Worm (Caenorhabditis elegans) whole organism, young adult: Measurements from ENCODE around the gene srxa-1.

Experiments used
- ZK185.1 ChIP-seq: sonication (generic microtip); optimal IDR thresholded peaks from 2 replicates; lab custom pipeline; 2016; ENCODE audit warnings: mild to moderate bottlenecking, missing genetic modification characterization, missing compliant biosample characterization; ENCODE audit not compliant: poor library complexity, severe bottlenecking
- ama-1 ChIP-seq, 3 experiments: fragments of 150-350 bp in 1 of 3; sonication (generic microtip) in 2 of 3; optimal IDR thresholded peaks; 2 replicates each; lab custom pipeline; 2014 to 2018; ENCODE audit warnings: missing biosample characterization in 2 of 3, missing genetic modification characterization in 2 of 3, missing genetic modification reagents in 2 of 3
- atf-7 ChIP-seq: sonication (generic microtip); optimal IDR thresholded peaks from 2 replicates; lab custom pipeline; 2017; ENCODE audit warnings: mild to moderate bottlenecking, missing genetic modification characterization, missing compliant biosample characterization
- cebp-1 ChIP-seq, 2 experiments: fragments of 200-800 bp in 1 of 2; sonication (Bioruptor generic) in 1 of 2; sonication (generic microtip) in 1 of 2; IDR thresholded peaks in 1 of 2; optimal IDR thresholded peaks in 1 of 2; 2 replicates each; pipeline versions ENCODE4 v1.3.6 to Lab custom; 2017 to 2022; ENCODE audit warnings: missing compliant biosample characterization in 2 of 2, missing genetic modification characterization in 2 of 2, mild to moderate bottlenecking in 1 of 2, missing genetic modification reagents in 1 of 2, moderate library complexity in 1 of 2
- ceh-27 ChIP-seq: fragments of 200-800 bp; sonication (Bioruptor generic); optimal IDR thresholded peaks from 2 replicates; lab custom pipeline; 2018; ENCODE audit warnings: mild to moderate bottlenecking, missing genetic modification characterization, moderate library complexity, missing compliant biosample characterization
- dpl-1 ChIP-seq: fragments of 150-350 bp; optimal IDR thresholded peaks from 2 replicates; lab custom pipeline; 2014; ENCODE audit warnings: missing biosample characterization, missing genetic modification reagents, missing genetic modification characterization
- fkh-3 ChIP-seq: sonication (generic microtip); optimal IDR thresholded peaks from 2 replicates; lab custom pipeline; 2016; ENCODE audit warnings: mild to moderate bottlenecking, missing genetic modification characterization, missing compliant biosample characterization
- hlh-12 ChIP-seq: sonication (generic microtip); optimal IDR thresholded peaks from 2 replicates; lab custom pipeline; 2016; ENCODE audit warnings: missing genetic modification characterization, missing compliant biosample characterization
- let-607 ChIP-seq, 2 experiments: fragments of 200-800 bp in 1 of 2; sonication (Bioruptor generic) in 1 of 2; sonication (generic microtip) in 1 of 2; optimal IDR thresholded peaks; 2 replicates each; lab custom pipeline; 2016 to 2018; ENCODE audit warnings: mild to moderate bottlenecking in 2 of 2, missing compliant biosample characterization in 2 of 2, missing genetic modification characterization in 2 of 2, moderate library complexity in 2 of 2, missing genotype in 1 of 2
- lin-40 ChIP-seq: sonication (generic microtip); optimal IDR thresholded peaks from 2 replicates; lab custom pipeline; 2016; ENCODE audit warnings: missing genetic modification characterization, mild to moderate bottlenecking, missing compliant biosample characterization, missing genotype, missing genetic modification reagents
- madf-10 ChIP-seq: sonication (generic microtip); optimal IDR thresholded peaks from 2 replicates; lab custom pipeline; 2016; ENCODE audit warnings: mild to moderate bottlenecking, missing genetic modification characterization, missing compliant biosample characterization
- somi-1 ChIP-seq: fragments of 200-800 bp; sonication (Bioruptor generic); optimal IDR thresholded peaks from 2 replicates; lab custom pipeline; 2018; ENCODE audit warnings: mild to moderate bottlenecking, missing genetic modification characterization, missing compliant biosample characterization
- tbp1 ChIP-seq: fragments of 200-800 bp; sonication (Bioruptor generic); optimal IDR thresholded peaks from 2 replicates; lab custom pipeline; 2018; ENCODE audit warnings: mild to moderate bottlenecking, missing genetic modification characterization, missing compliant biosample characterization

srxa-1 gene

DNA sequence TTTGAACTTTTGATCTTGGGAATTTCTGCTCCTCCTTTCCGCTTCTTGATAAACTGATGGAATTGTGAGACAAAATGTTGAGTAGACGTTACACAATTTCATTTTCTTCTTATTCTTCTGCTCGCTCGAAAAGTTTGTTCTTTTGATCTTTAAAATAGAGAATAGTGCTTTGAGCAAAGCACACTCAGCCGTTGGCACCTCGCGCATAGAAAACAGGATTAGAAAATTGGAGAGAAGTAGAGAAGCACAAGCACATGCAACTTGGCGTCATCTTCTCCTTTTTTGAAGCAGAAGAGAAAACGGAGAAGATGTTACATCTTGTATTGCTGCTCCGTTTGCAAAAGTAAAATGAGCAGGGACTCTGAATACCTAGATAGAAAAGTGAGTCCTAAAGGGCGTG, 50.3 kb downstream of the srxa-1 start:
- peak; percentile 31 for TF ChIP-seq lin-40 (tag; lab: Kevin White, UChicago)
- peak; percentile 25 for TF ChIP-seq atf-7 (tag; lab: Kevin White, UChicago)
- no peak for TF ChIP-seq hlh-12 (tag; lab: Kevin White, UChicago)
- TF ChIP-seq madf-10 (tag; lab: Kevin White, UChicago): peak; percentile 96
- TF ChIP-seq somi-1 (GFP tag; lab: Kevin White, UChicago): peak; percentile 5
- no peak for TF ChIP-seq tbp1 (GFP tag; lab: Kevin White, UChicago)
- no peak for TF ChIP-seq cebp-1 (GFP tag; IDR thresholded peaks at IDR 0.05; lab: Robert Waterston, UW)
- TF ChIP-seq cebp-1 (tag; optimal IDR thresholded peaks at IDR 0.05; lab: Kevin White, UChicago): peak; percentile 22
- TF ChIP-seq fkh-3: no peak
- TF ChIP-seq dpl-1 (GFP tag; lab: Kevin White, UChicago): no peak
- TF ChIP-seq ceh-27 (GFP tag; lab: Kevin White, UChicago): peak; percentile 11
- no peak for TF ChIP-seq ama-1 (optimal IDR thresholded peaks at IDR 0.05; lab: Kevin White, UChicago)
- peak in 1 of 2 experiments; percentile 61 for TF ChIP-seq ama-1 (GFP tag; optimal IDR thresholded peaks at IDR 0.05; lab: Kevin White, UChicago)
- no peak for TF ChIP-seq ZK185.1 (tag; lab: Kevin White, UChicago)
- peak in 1 of 2 experiments; percentile 12 for TF ChIP-seq let-607 (tag; optimal IDR thresholded peaks at IDR 0.05; lab: Kevin White, UChicago)
